Worm (Caenorhabditis elegans) whole organism, young adult: ENCODE measurements around the gene C04E6.8.

ENCODE experiments used
- B0019.2 ChIP-seq: fragments of 200-800 bp; sonication (Bioruptor generic); conservative IDR thresholded peaks from 2 replicates; pipeline ENCODE4 v1.3.6; 2022; ENCODE audit warnings: missing genetic modification reagents, missing genetic modification characterization, missing compliant biosample characterization
- B0035.1 ChIP-seq: sonication (generic microtip); optimal IDR thresholded peaks from 2 replicates; lab custom pipeline; 2016; ENCODE audit warnings: missing genetic modification characterization, mild to moderate bottlenecking, missing compliant biosample characterization, missing genotype, missing genetic modification reagents
- D2030.7 ChIP-seq: fragments of 200-800 bp; sonication (Bioruptor generic); IDR thresholded peaks from 2 replicates; pipeline ENCODE4 v1.3.6; 2022; ENCODE audit warnings: missing genetic modification reagents, missing genetic modification characterization, missing compliant biosample characterization
- F10E7.11 ChIP-seq: sonication (generic microtip); optimal IDR thresholded peaks from 2 replicates; lab custom pipeline; 2017; ENCODE audit warnings: mild to moderate bottlenecking, missing genetic modification characterization, moderate library complexity, missing compliant biosample characterization
- F22D6.2 ChIP-seq: sonication (generic microtip); optimal IDR thresholded peaks from 2 replicates; lab custom pipeline; 2016; ENCODE audit warnings: mild to moderate bottlenecking, missing genetic modification characterization, missing compliant biosample characterization
- F33H1.4 ChIP-seq: fragments of 200-800 bp; sonication (Bioruptor generic); IDR thresholded peaks from 2 replicates; pipeline ENCODE4 v1.3.6; 2022; ENCODE audit warnings: missing genetic modification reagents, missing genetic modification characterization, missing compliant biosample characterization
- F57A8.1 ChIP-seq: fragments of 200-800 bp; sonication (Bioruptor generic); optimal IDR thresholded peaks from 2 replicates; lab custom pipeline; 2018; ENCODE audit warnings: mild to moderate bottlenecking, missing genetic modification characterization, moderate library complexity, missing compliant biosample characterization
- K11D2.4 ChIP-seq: fragments of 200-800 bp; sonication (Bioruptor generic); IDR thresholded peaks from 2 replicates; pipeline ENCODE4 v1.3.6; 2022; ENCODE audit warnings: missing genetic modification reagents, missing genetic modification characterization, missing compliant biosample characterization
- T07F8.4 ChIP-seq: sonication (generic microtip); optimal IDR thresholded peaks from 2 replicates; lab custom pipeline; 2016; ENCODE audit warnings: mild to moderate bottlenecking, missing genetic modification characterization, moderate library complexity, missing compliant biosample characterization
- Y53F4B.3 ChIP-seq: fragments of 200-800 bp; sonication (Bioruptor generic); IDR thresholded peaks from 2 replicates; pipeline ENCODE4 v1.3.6; 2022; ENCODE audit warnings: missing genetic modification reagents, missing genetic modification characterization, missing compliant biosample characterization
- aptf-2 ChIP-seq: fragments of 200-800 bp; sonication (Bioruptor generic); conservative IDR thresholded peaks from 2 replicates; pipeline ENCODE4 v1.3.6; 2022; ENCODE audit warnings: missing genetic modification reagents, missing genetic modification characterization, missing compliant biosample characterization
- aptf-3 ChIP-seq: fragments of 200-800 bp; sonication (Bioruptor generic); IDR thresholded peaks from 2 replicates; pipeline ENCODE4 v1.3.6; 2022; ENCODE audit warnings: missing genetic modification characterization, missing compliant biosample characterization
- atf-7 ChIP-seq: sonication (generic microtip); optimal IDR thresholded peaks from 2 replicates; lab custom pipeline; 2017; ENCODE audit warnings: mild to moderate bottlenecking, missing genetic modification characterization, missing compliant biosample characterization
- attf-3 ChIP-seq: fragments of 200-800 bp; sonication (Bioruptor generic); conservative IDR thresholded peaks from 2 replicates; pipeline ENCODE4 v1.3.6; 2022; ENCODE audit warnings: missing genetic modification reagents, missing genetic modification characterization, missing compliant biosample characterization
- bed-1 ChIP-seq: fragments of 200-800 bp; sonication (Bioruptor generic); IDR thresholded peaks from 2 replicates; pipeline ENCODE4 v1.3.6; 2022; ENCODE audit warnings: missing genetic modification reagents, missing genetic modification characterization, missing compliant biosample characterization
- ceh-100 ChIP-seq: fragments of 200-800 bp; sonication (Bioruptor generic); IDR thresholded peaks from 2 replicates; pipeline ENCODE4 v1.3.6; 2022; ENCODE audit warnings: missing genetic modification reagents, missing genetic modification characterization, missing compliant biosample characterization
- ceh-27 ChIP-seq: fragments of 200-800 bp; sonication (Bioruptor generic); optimal IDR thresholded peaks from 2 replicates; lab custom pipeline; 2018; ENCODE audit warnings: mild to moderate bottlenecking, missing genetic modification characterization, moderate library complexity, missing compliant biosample characterization
- ceh-79 ChIP-seq: sonication (generic microtip); optimal IDR thresholded peaks from 2 replicates; lab custom pipeline; 2017; ENCODE audit warnings: mild to moderate bottlenecking, missing genetic modification characterization, missing compliant biosample characterization
- ceh-91 ChIP-seq: fragments of 200-800 bp; sonication (Bioruptor generic); IDR thresholded peaks from 2 replicates; pipeline ENCODE4 v1.3.6; 2022; ENCODE audit warnings: missing genetic modification reagents, missing genetic modification characterization, missing compliant biosample characterization
- chd-7 ChIP-seq: sonication (generic microtip); optimal IDR thresholded peaks from 2 replicates; lab custom pipeline; 2016; ENCODE audit warnings: mild to moderate bottlenecking, missing genetic modification characterization, moderate library complexity, missing compliant biosample characterization
- dox-1 ChIP-seq: fragments of 200-800 bp; sonication (Bioruptor generic); IDR thresholded peaks from 2 replicates; pipeline ENCODE4 v1.3.6; 2022; ENCODE audit warnings: missing genetic modification reagents, missing genetic modification characterization, missing compliant biosample characterization
- dpff-1 ChIP-seq: sonication (generic microtip); optimal IDR thresholded peaks from 2 replicates; lab custom pipeline; 2017; ENCODE audit warnings: mild to moderate bottlenecking, missing genetic modification characterization, missing compliant biosample characterization
- egl-18 ChIP-seq: fragments of 200-800 bp; sonication (Bioruptor generic); IDR thresholded peaks from 2 replicates; pipeline ENCODE4 v1.3.6; 2022; ENCODE audit warnings: missing genetic modification reagents, missing genetic modification characterization, missing compliant biosample characterization
- egl-44 ChIP-seq: fragments of 200-800 bp; sonication (Bioruptor generic); IDR thresholded peaks from 2 replicates; pipeline ENCODE4 v1.3.6; 2022; ENCODE audit warnings: missing genetic modification reagents, missing genetic modification characterization, missing compliant biosample characterization
- ets-4 ChIP-seq: fragments of 200-800 bp; sonication (Bioruptor generic); optimal IDR thresholded peaks from 2 replicates; lab custom pipeline; 2018; ENCODE audit warnings: mild to moderate bottlenecking, missing genetic modification characterization, missing compliant biosample characterization
- hlh-26 ChIP-seq: fragments of 200-800 bp; sonication (Bioruptor generic); conservative IDR thresholded peaks from 2 replicates; pipeline ENCODE4 v1.3.6; 2022; ENCODE audit warnings: missing genetic modification reagents, missing genetic modification characterization, missing compliant biosample characterization
- hmg-1.2 ChIP-seq: fragments of 200-800 bp; sonication (Bioruptor generic); IDR thresholded peaks from 2 replicates; pipeline ENCODE4 v1.3.6; 2022; ENCODE audit warnings: missing genetic modification reagents, missing genetic modification characterization, missing compliant biosample characterization
- hmg-20 ChIP-seq: fragments of 200-800 bp; sonication (Bioruptor generic); IDR thresholded peaks from 2 replicates; pipeline ENCODE4 v1.3.6; 2022; ENCODE audit warnings: missing genetic modification reagents, missing genetic modification characterization, missing compliant biosample characterization
- hrde-1 ChIP-seq: sonication (generic microtip); optimal IDR thresholded peaks from 2 replicates; lab custom pipeline; 2016; ENCODE audit warnings: missing genetic modification characterization, mild to moderate bottlenecking, missing compliant biosample characterization, moderate library complexity, missing genotype, missing genetic modification reagents, borderline replicate concordance
- lin-54 ChIP-seq: fragments of 200-800 bp; sonication (Bioruptor generic); optimal IDR thresholded peaks from 2 replicates; lab custom pipeline; 2018; ENCODE audit warnings: mild to moderate bottlenecking, missing genetic modification characterization, missing compliant biosample characterization
- lir-1 ChIP-seq: fragments of 200-800 bp; sonication (Bioruptor generic); conservative IDR thresholded peaks from 2 replicates; pipeline ENCODE4 v1.3.6; 2022; ENCODE audit warnings: missing genetic modification reagents, missing genetic modification characterization, missing compliant biosample characterization
- madf-10 ChIP-seq: sonication (generic microtip); optimal IDR thresholded peaks from 2 replicates; lab custom pipeline; 2016; ENCODE audit warnings: mild to moderate bottlenecking, missing genetic modification characterization, missing compliant biosample characterization
- madf-6 ChIP-seq: fragments of 200-800 bp; sonication (Bioruptor generic); IDR thresholded peaks from 2 replicates; pipeline ENCODE4 v1.3.6; 2022; ENCODE audit warnings: missing genetic modification reagents, missing genetic modification characterization, missing compliant biosample characterization
- mes-4 ChIP-seq: sonication (generic microtip); optimal IDR thresholded peaks from 2 replicates; lab custom pipeline; 2016; ENCODE audit warnings: missing genotype, missing genetic modification characterization, missing compliant biosample characterization
- nfyb-1 ChIP-seq: fragments of 200-800 bp; sonication (Bioruptor generic); IDR thresholded peaks from 2 replicates; pipeline ENCODE4 v1.3.6; 2022; ENCODE audit warnings: missing genetic modification reagents, missing genetic modification characterization, missing compliant biosample characterization
- nhr-120 ChIP-seq: fragments of 200-800 bp; sonication (Bioruptor generic); IDR thresholded peaks from 2 replicates; pipeline ENCODE4 v1.3.6; 2022; ENCODE audit warnings: missing genetic modification characterization, missing compliant biosample characterization
- repo-1 ChIP-seq: sonication (generic microtip); optimal IDR thresholded peaks from 2 replicates; lab custom pipeline; 2017; ENCODE audit warnings: mild to moderate bottlenecking, missing genetic modification characterization, missing compliant biosample characterization
- rpc-1 ChIP-seq, 2 experiments: fragments of 150-350 bp in 1 of 2; sonication (generic microtip) in 1 of 2; optimal IDR thresholded peaks; 2 replicates each; lab custom pipeline; 2014 to 2018; ENCODE audit warnings: missing biosample characterization in 1 of 2, missing genetic modification characterization in 1 of 2, missing genetic modification reagents in 1 of 2, missing genotype in 1 of 2
- snpc-1.3 ChIP-seq: sonication (generic microtip); optimal IDR thresholded peaks from 2 replicates; lab custom pipeline; 2017; ENCODE audit warnings: missing genetic modification characterization, mild to moderate bottlenecking, missing compliant biosample characterization, antibody characterized with exemption, moderate library complexity, missing genotype, missing genetic modification reagents; ENCODE audit not compliant: insufficient read depth
- snpc-3.4 ChIP-seq: sonication (generic microtip); optimal IDR thresholded peaks from 2 replicates; lab custom pipeline; 2017; ENCODE audit warnings: missing genetic modification characterization, mild to moderate bottlenecking, missing compliant biosample characterization, antibody characterized with exemption, moderate library complexity, missing genotype, missing genetic modification reagents
- somi-1 ChIP-seq: fragments of 200-800 bp; sonication (Bioruptor generic); optimal IDR thresholded peaks from 2 replicates; lab custom pipeline; 2018; ENCODE audit warnings: mild to moderate bottlenecking, missing genetic modification characterization, missing compliant biosample characterization
- tbp1 ChIP-seq: fragments of 200-800 bp; sonication (Bioruptor generic); optimal IDR thresholded peaks from 2 replicates; lab custom pipeline; 2018; ENCODE audit warnings: mild to moderate bottlenecking, missing genetic modification characterization, missing compliant biosample characterization
- unc-62 ChIP-seq: fragments of 150-350 bp; optimal IDR thresholded peaks from 2 replicates; lab custom pipeline; 2014; ENCODE audit warnings: missing biosample characterization, missing genetic modification reagents, missing genetic modification characterization
- zfh-2 ChIP-seq: fragments of 200-800 bp; sonication (Bioruptor generic); conservative IDR thresholded peaks from 2 replicates; pipeline ENCODE4 v1.3.6; 2022; ENCODE audit warnings: missing genetic modification reagents, missing genetic modification characterization, missing compliant biosample characterization
- ztf-18 ChIP-seq: sonication (generic microtip); optimal IDR thresholded peaks from 2 replicates; lab custom pipeline; 2016; ENCODE audit warnings: missing genotype, mild to moderate bottlenecking, missing genetic modification characterization, missing compliant biosample characterization
- ztf-26 ChIP-seq: sonication (generic microtip); optimal IDR thresholded peaks from 2 replicates; lab custom pipeline; 2017; ENCODE audit warnings: missing genetic modification characterization, missing compliant biosample characterization
- ztf-6 ChIP-seq: fragments of 200-800 bp; sonication (Bioruptor generic); IDR thresholded peaks from 2 replicates; pipeline ENCODE4 v1.3.6; 2022; ENCODE audit warnings: missing genetic modification reagents, missing genetic modification characterization, missing compliant biosample characterization

C04E6.8 gene

ce11 chrV:5846729-5847128 is 36.9 kb downstream of the C04E6.8 start:
- no peak for TF ChIP-seq snpc-1.3
- TF ChIP-seq hlh-26: no peak
- TF ChIP-seq egl-44: no peak
- TF ChIP-seq nhr-120 (GFP tag; lab: Robert Waterston, UW): no peak
- no peak for TF ChIP-seq lir-1
- 0 out of 2 replicates have a peak, but pooled peaks have one; percentile 29 for TF ChIP-seq dox-1
- no peak for TF ChIP-seq mes-4 (tag; lab: Kevin White, UChicago)
- TF ChIP-seq F57A8.1 (GFP tag; lab: Kevin White, UChicago): no peak
- no peak for TF ChIP-seq rpc-1 (optimal IDR thresholded peaks at IDR 0.05; lab: Kevin White, UChicago)
- no peak for TF ChIP-seq rpc-1 (tag; optimal IDR thresholded peaks at IDR 0.05; lab: Kevin White, UChicago)
- peak; percentile 19; the same call in 1 of the 2 replicates for TF ChIP-seq hmg-1.2 (GFP tag; lab: Robert Waterston, UW)
- TF ChIP-seq hrde-1 (tag; lab: Kevin White, UChicago): no peak
- TF ChIP-seq F10E7.11 (tag; lab: Kevin White, UChicago): no peak

ce11 chrV:5845669-5846189 is 37.9 kb downstream of the C04E6.8 start, which contains the start of gene F26F12.3:
Gene F26F12.3, minus strand, starts transcription at chrV:5845719.
- TF ChIP-seq aptf-3 (GFP tag; lab: Robert Waterston, UW): no peak
- TF ChIP-seq B0019.2 (GFP tag; lab: Robert Waterston, UW): no peak
- TF ChIP-seq B0035.1 (tag; lab: Kevin White, UChicago): no peak
- no peak for TF ChIP-seq ceh-91 (GFP tag; lab: Robert Waterston, UW)
- TF ChIP-seq hmg-20 (GFP tag; lab: Robert Waterston, UW): no peak
- peak; percentile 46 for TF ChIP-seq ceh-27
- TF ChIP-seq K11D2.4: peak; percentile 84
- TF ChIP-seq somi-1 (GFP tag; lab: Kevin White, UChicago): peak; percentile 32
- peak; percentile 6 for TF ChIP-seq F22D6.2 (tag; lab: Kevin White, UChicago)
- TF ChIP-seq hlh-26: no peak
- no peak for TF ChIP-seq T07F8.4 (tag; lab: Kevin White, UChicago)
- TF ChIP-seq madf-6 (GFP tag; lab: Robert Waterston, UW): no peak
- no peak for TF ChIP-seq D2030.7 (GFP tag; lab: Robert Waterston, UW)
- TF ChIP-seq madf-10 (tag; lab: Kevin White, UChicago): peak; percentile 47
- TF ChIP-seq lin-54: peak; percentile 26
- peak; percentile 55 for TF ChIP-seq ztf-18 (tag; lab: Kevin White, UChicago)
- no peak for TF ChIP-seq egl-18 (GFP tag; lab: Robert Waterston, UW)
- no peak for TF ChIP-seq unc-62 (GFP tag; lab: Kevin White, UChicago)
- TF ChIP-seq ceh-79: no peak
- peak; percentile 93 for TF ChIP-seq zfh-2 (GFP tag; lab: Robert Waterston, UW)
- TF ChIP-seq bed-1 (GFP tag; lab: Robert Waterston, UW): no peak
- TF ChIP-seq attf-3 (GFP tag; lab: Robert Waterston, UW): no peak
- TF ChIP-seq F33H1.4 (GFP tag; lab: Robert Waterston, UW): no peak
- peak; percentile 64 for TF ChIP-seq ztf-26 (tag; lab: Kevin White, UChicago)
- no peak for TF ChIP-seq ceh-100 (GFP tag; lab: Robert Waterston, UW)
- TF ChIP-seq ets-4 (GFP tag; lab: Kevin White, UChicago): peak; percentile 48
- TF ChIP-seq dpff-1 (tag; lab: Kevin White, UChicago): no peak
- TF ChIP-seq chd-7 (tag; lab: Kevin White, UChicago): peak; percentile 75
- TF ChIP-seq atf-7 (tag; lab: Kevin White, UChicago): peak; percentile 74
- no peak for TF ChIP-seq snpc-3.4 (tag; lab: Kevin White, UChicago)
- TF ChIP-seq mes-4 (tag; lab: Kevin White, UChicago): no peak
- peak; percentile 42 for TF ChIP-seq tbp1 (GFP tag; lab: Kevin White, UChicago)
- peak; percentile 4 for TF ChIP-seq repo-1
- TF ChIP-seq ztf-6 (GFP tag; lab: Robert Waterston, UW): no peak
- TF ChIP-seq aptf-2 (GFP tag; lab: Robert Waterston, UW): no peak
- no peak for TF ChIP-seq Y53F4B.3 (GFP tag; lab: Robert Waterston, UW)
- TF ChIP-seq nfyb-1 (GFP tag; lab: Robert Waterston, UW): peak; percentile 52
